Fruit fly (Drosophila melanogaster) whole organism, pupa: ENCODE measurements around the gene Jhbp6.
A peak's percentile ranks its signal among the peaks of the same experiment; 100 is the strongest.

Source experiments
- CG10348 ChIP-seq: fragments of 200-800 bp; sonication (Bioruptor generic); IDR thresholded peaks from 2 replicates; pipeline ENCODE4 v1.3.6; 2022; ENCODE audit warnings: missing biosample characterization, missing genetic modification characterization
- CG12605 ChIP-seq: fragments of 200-800 bp; sonication (Bioruptor generic); IDR thresholded peaks from 2 replicates; pipeline ENCODE4 v1.3.6; 2022; ENCODE audit warnings: missing biosample characterization, missing genetic modification characterization
- CG13204 ChIP-seq: fragments of 200-800 bp; sonication (Bioruptor generic); optimal IDR thresholded peaks from 2 replicates; lab custom pipeline; 2018; ENCODE audit warnings: missing biosample characterization, mild to moderate bottlenecking, missing genetic modification characterization, moderate library complexity
- CG14655 ChIP-seq: fragments of 200-800 bp; sonication (Bioruptor generic); optimal IDR thresholded peaks from 3 replicates; lab custom pipeline; 2017; ENCODE audit warnings: mild to moderate bottlenecking, missing biosample characterization, missing genetic modification reagents, missing genetic modification characterization
- CG15710 ChIP-seq: fragments of 200-800 bp; sonication (Bioruptor generic); optimal IDR thresholded peaks from 2 replicates; lab custom pipeline; 2018; ENCODE audit warnings: missing biosample characterization, mild to moderate bottlenecking, missing genetic modification characterization, moderate library complexity
- CG17806 ChIP-seq: fragments of 200-800 bp; sonication (Bioruptor generic); optimal IDR thresholded peaks from 2 replicates; lab custom pipeline; 2018; ENCODE audit warnings: missing biosample characterization, mild to moderate bottlenecking, missing genetic modification characterization, moderate library complexity
- CG32121 ChIP-seq: fragments of 200-800 bp; sonication (Bioruptor generic); IDR thresholded peaks from 2 replicates; pipeline ENCODE4 v1.3.6; 2022; ENCODE audit warnings: missing biosample characterization, missing genetic modification characterization
- CG34367 ChIP-seq: fragments of 200-800 bp; sonication (Bioruptor generic); optimal IDR thresholded peaks from 2 replicates; lab custom pipeline; 2018; ENCODE audit warnings: missing biosample characterization, mild to moderate bottlenecking, missing genetic modification characterization
- CG4496 ChIP-seq: fragments of 200-800 bp; sonication (Bioruptor generic); IDR thresholded peaks from 3 replicates; pipeline ENCODE4 v1.3.6; 2022; ENCODE audit warnings: missing biosample characterization, missing genetic modification characterization
- CG8159 ChIP-seq: fragments of 200-800 bp; sonication (Bioruptor generic); optimal IDR thresholded peaks from 3 replicates; lab custom pipeline; 2018; ENCODE audit warnings: missing biosample characterization, mild to moderate bottlenecking, missing genetic modification characterization, moderate library complexity
- CG8301 ChIP-seq: fragments of 200-800 bp; sonication (Bioruptor generic); optimal IDR thresholded peaks from 2 replicates; lab custom pipeline; 2018; ENCODE audit warnings: missing biosample characterization, mild to moderate bottlenecking, missing genetic modification characterization
- CG9948 ChIP-seq: fragments of 200-800 bp; sonication (Bioruptor generic); optimal IDR thresholded peaks from 2 replicates; lab custom pipeline; 2018; ENCODE audit warnings: missing biosample characterization, mild to moderate bottlenecking, missing genetic modification characterization, moderate library complexity
- D1 ChIP-seq: fragments of 200-800 bp; sonication (Bioruptor generic); optimal IDR thresholded peaks from 2 replicates; lab custom pipeline; 2018; ENCODE audit warnings: missing biosample characterization, mild to moderate bottlenecking, missing genetic modification characterization, moderate library complexity
- EcR ChIP-seq: fragments of 200-800 bp; sonication (Bioruptor generic); optimal IDR thresholded peaks from 3 replicates; lab custom pipeline; 2019; ENCODE audit warnings: missing biosample characterization, missing genetic modification characterization, mild to moderate bottlenecking, moderate library complexity, missing genetic modification reagents
- Ets98B ChIP-seq: fragments of 200-800 bp; sonication (Bioruptor generic); IDR thresholded peaks from 2 replicates; pipeline ENCODE4 v1.3.6; 2022; ENCODE audit warnings: missing biosample characterization, missing genetic modification characterization
- Pif1A ChIP-seq: fragments of 200-800 bp; sonication (Bioruptor generic); optimal IDR thresholded peaks from 3 replicates; lab custom pipeline; 2016; ENCODE audit warnings: missing biosample characterization, missing genetic modification characterization
- Pif1B ChIP-seq: fragments of 200-800 bp; sonication (Bioruptor generic); optimal IDR thresholded peaks from 3 replicates; lab custom pipeline; 2016; ENCODE audit warnings: missing biosample characterization, missing genetic modification characterization
- Snoo ChIP-seq: fragments of 200-800 bp; sonication (Bioruptor generic); optimal IDR thresholded peaks from 3 replicates; lab custom pipeline; 2017; ENCODE audit warnings: missing biosample characterization, mild to moderate bottlenecking, missing genetic modification characterization, inconsistent platforms
- fd96Ca ChIP-seq: fragments of 200-800 bp; sonication (Bioruptor generic); IDR thresholded peaks from 3 replicates; pipeline ENCODE4 v1.3.6; 2022; ENCODE audit warnings: missing biosample characterization, missing genetic modification characterization
- gl ChIP-seq: fragments of 200-800 bp; sonication (Bioruptor generic); optimal IDR thresholded peaks from 2 replicates; lab custom pipeline; 2018; ENCODE audit warnings: missing biosample characterization, mild to moderate bottlenecking, missing genetic modification characterization
- rn ChIP-seq: fragments of 200-800 bp; sonication (Bioruptor generic); IDR thresholded peaks from 2 replicates; pipeline ENCODE4 v1.3.6; 2022; ENCODE audit warnings: missing biosample characterization, missing genetic modification characterization

Gene Jhbp6

dm6 chr3L:22646007-22646406, 23.7 kb upstream of the Jhbp6 start, which contains the start of gene CG33767:
Gene CG33767, plus strand, starts transcription at chr3L:22646307.
- TF ChIP-seq CG17806 (tag; lab: Kevin White, UChicago) (no peak), CG34367 (no peak), D1 (tag; lab: Kevin White, UChicago) (no peak), CG13204 (no peak), fd96Ca (no peak), gl (tag; lab: Kevin White, UChicago) (no peak), Pif1B (no peak), CG32121 (GFP tag; lab: Robert Waterston, UW) (no peak), CG4496 (no peak), CG15710 (tag; lab: Kevin White, UChicago) (no peak), Ets98B (no peak), EcR (GFP tag; lab: Kevin White, UChicago) (no peak), Snoo (tag; lab: Kevin White, UChicago) (no peak), Pif1A (GFP tag; lab: Kevin White, UChicago) (no peak), CG8301 (tag; lab: Kevin White, UChicago) (no peak), CG8159 (no peak)

dm6 chr3L:22646863-22647262, 22.9 kb upstream of the Jhbp6 start, which contains the start of gene CG33768:
Gene CG33768, plus strand, starts transcription at chr3L:22647163.
- TF ChIP-seq CG9948 (tag; lab: Kevin White, UChicago) (no peak), CG10348 (GFP tag; lab: Robert Waterston, UW) (no peak), CG8159 (no peak), CG15710 (tag; lab: Kevin White, UChicago) (no peak), CG17806 (tag; lab: Kevin White, UChicago) (no peak), CG8301 (tag; lab: Kevin White, UChicago) (no peak), D1 (tag; lab: Kevin White, UChicago) (no peak), Pif1B (no peak), Ets98B (no peak), Pif1A (GFP tag; lab: Kevin White, UChicago) (no peak), EcR (GFP tag; lab: Kevin White, UChicago) (no peak), CG12605 (GFP tag; lab: Robert Waterston, UW) (no peak), gl (tag; lab: Kevin White, UChicago) (no peak), CG13204 (no peak), CG14655 (GFP tag; lab: Kevin White, UChicago) (no peak), CG34367 (no peak), Snoo (tag; lab: Kevin White, UChicago) (no peak), fd96Ca (no peak)

- no peak for TF ChIP-seq CG15710 (tag; lab: Kevin White, UChicago)
- TF ChIP-seq CG9948 (tag; lab: Kevin White, UChicago), result no peak
- no peak for TF ChIP-seq CG10348 (GFP tag; lab: Robert Waterston, UW)
- no peak for TF ChIP-seq CG14655 (GFP tag; lab: Kevin White, UChicago)
- TF ChIP-seq, all 21 proteins: peak for 0
Measured at dm6 chr3L:22647627-22648026, 22.1 kb upstream of the Jhbp6 start, which contains the start of gene CG33769. Gene CG33769, plus strand, starts transcription at chr3L:22647927.

dm6 chr3L:22648372-22648771, 21.4 kb upstream of the Jhbp6 start, which contains the start of gene CG33770:
Gene CG33770, plus strand, starts transcription at chr3L:22648672.
- TF ChIP-seq CG14655 (GFP tag; lab: Kevin White, UChicago), result no peak
- TF ChIP-seq CG17806 (tag; lab: Kevin White, UChicago), result no peak
- no peak for TF ChIP-seq D1 (tag; lab: Kevin White, UChicago)
- no peak for TF ChIP-seq gl (tag; lab: Kevin White, UChicago)
- no peak for TF ChIP-seq EcR (GFP tag; lab: Kevin White, UChicago)
- TF ChIP-seq Pif1A (GFP tag; lab: Kevin White, UChicago), result no peak
- no peak for TF ChIP-seq CG32121 (GFP tag; lab: Robert Waterston, UW)
- TF ChIP-seq CG12605 (GFP tag; lab: Robert Waterston, UW), result no peak
- TF ChIP-seq fd96Ca, result no peak
- no peak for TF ChIP-seq Ets98B
- no peak for TF ChIP-seq Snoo (tag; lab: Kevin White, UChicago)
- no peak for TF ChIP-seq CG15710 (tag; lab: Kevin White, UChicago)
- TF ChIP-seq CG10348 (GFP tag; lab: Robert Waterston, UW), result no peak

- no peak for TF ChIP-seq Pif1A (GFP tag; lab: Kevin White, UChicago)
- no peak for TF ChIP-seq Pif1B
Measured at dm6 chr3L:22649096-22649495, 20.7 kb upstream of the Jhbp6 start, which contains the start of gene CG33771. Gene CG33771, plus strand, starts transcription at chr3L:22649396.

- TF ChIP-seq D1 (tag; lab: Kevin White, UChicago), result no peak
- TF ChIP-seq CG15710 (tag; lab: Kevin White, UChicago), result no peak
- no peak for TF ChIP-seq Pif1A (GFP tag; lab: Kevin White, UChicago)
- no peak for TF ChIP-seq CG8159
- no peak for TF ChIP-seq CG17806 (tag; lab: Kevin White, UChicago)
- no peak for TF ChIP-seq Snoo (tag; lab: Kevin White, UChicago)
- TF ChIP-seq CG4496, result no peak
- TF ChIP-seq Pif1B, result no peak
- TF ChIP-seq CG8301 (tag; lab: Kevin White, UChicago), result no peak
- TF ChIP-seq CG9948 (tag; lab: Kevin White, UChicago), result no peak
- TF ChIP-seq CG14655 (GFP tag; lab: Kevin White, UChicago), result no peak
- TF ChIP-seq CG32121 (GFP tag; lab: Robert Waterston, UW), result no peak
Measured at dm6 chr3L:22652425-22652824, 17.3 kb upstream of the Jhbp6 start, which contains the start of gene CG33772. Gene CG33772, minus strand, starts transcription at chr3L:22652525.

- TF ChIP-seq gl (tag; lab: Kevin White, UChicago) (no peak), Snoo (tag; lab: Kevin White, UChicago) (no peak), rn (GFP tag; lab: Robert Waterston, UW) (no peak), CG12605 (GFP tag; lab: Robert Waterston, UW) (no peak), Pif1A (GFP tag; lab: Kevin White, UChicago) (no peak), EcR (GFP tag; lab: Kevin White, UChicago) (no peak), CG13204 (no peak), CG34367 (no peak), CG9948 (tag; lab: Kevin White, UChicago) (peak; percentile 16), CG8301 (tag; lab: Kevin White, UChicago) (no peak), CG14655 (GFP tag; lab: Kevin White, UChicago) (no peak), CG4496 (no peak), D1 (tag; lab: Kevin White, UChicago) (no peak), Pif1B (no peak), CG8159 (peak; percentile 28), Ets98B (no peak), CG32121 (GFP tag; lab: Robert Waterston, UW) (no peak)
- TF ChIP-seq, all 21 proteins: peak for 2
Measured at dm6 chr3L:22665110-22665509, 4.6 kb upstream of the Jhbp6 start.
